Fruit fly (Drosophila melanogaster) whole organism, prepupa: ENCODE measurements around the gene CG33191.

Experiments
- Blimp-1 ChIP-seq: fragments of 200-800 bp; sonication (Bioruptor generic); optimal IDR thresholded peaks from 3 replicates; lab custom pipeline; 2017; ENCODE audit warnings: missing biosample characterization, missing genetic modification characterization, mild to moderate bottlenecking, moderate library complexity, missing genetic modification reagents
- CG10631 ChIP-seq: fragments of 200-800 bp; sonication (Bioruptor generic); optimal IDR thresholded peaks from 2 replicates; lab custom pipeline; 2016; ENCODE audit warnings: missing biosample characterization, missing genetic modification characterization
- CG10669 ChIP-seq: fragments of 200-800 bp; sonication (Bioruptor generic); optimal IDR thresholded peaks from 3 replicates; lab custom pipeline; 2018; ENCODE audit warnings: missing biosample characterization, mild to moderate bottlenecking, missing genetic modification characterization, moderate library complexity
- CG11294 ChIP-seq: fragments of 200-800 bp; sonication (Bioruptor generic); IDR thresholded peaks from 2 replicates; pipeline ENCODE4 v1.3.6; 2022; ENCODE audit warnings: missing biosample characterization, missing genetic modification characterization
- CG15336 ChIP-seq: fragments of 200-800 bp; sonication (Bioruptor generic); IDR thresholded peaks from 2 replicates; pipeline ENCODE4 v1.3.6; 2022; ENCODE audit warnings: missing biosample characterization, missing genetic modification characterization
- CG1621 ChIP-seq: fragments of 200-800 bp; sonication (Bioruptor generic); optimal IDR thresholded peaks from 3 replicates; lab custom pipeline; 2018; ENCODE audit warnings: missing biosample characterization, mild to moderate bottlenecking, missing genetic modification characterization
- CG16779 ChIP-seq: fragments of 200-800 bp; sonication (Bioruptor generic); optimal IDR thresholded peaks from 3 replicates; lab custom pipeline; 2017; ENCODE audit warnings: missing biosample characterization, mild to moderate bottlenecking, missing genetic modification characterization
- CG34406 ChIP-seq: fragments of 200-800 bp; sonication (Bioruptor generic); optimal IDR thresholded peaks from 3 replicates; lab custom pipeline; 2016; ENCODE audit warnings: missing biosample characterization, missing genetic modification characterization
- CG3919 ChIP-seq: fragments of 200-800 bp; sonication (Bioruptor generic); optimal IDR thresholded peaks from 3 replicates; lab custom pipeline; 2016; ENCODE audit warnings: missing biosample characterization, missing genetic modification characterization
- CG6163 ChIP-seq: fragments of 200-800 bp; sonication (Bioruptor generic); IDR thresholded peaks from 3 replicates; pipeline ENCODE4 v1.3.6; 2022; ENCODE audit warnings: missing biosample characterization, missing genetic modification characterization
- CG6854 ChIP-seq: fragments of 200-800 bp; sonication (Bioruptor generic); optimal IDR thresholded peaks from 2 replicates; lab custom pipeline; 2017; ENCODE audit warnings: missing biosample characterization, mild to moderate bottlenecking, missing genetic modification characterization
- CG7368 ChIP-seq: fragments of 200-800 bp; sonication (Bioruptor generic); optimal IDR thresholded peaks from 3 replicates; lab custom pipeline; 2016; ENCODE audit warnings: missing biosample characterization, missing genetic modification characterization
- CG8119 ChIP-seq: fragments of 200-800 bp; sonication (Bioruptor generic); IDR thresholded peaks from 3 replicates; pipeline ENCODE4 v1.3.6; 2022; ENCODE audit warnings: missing biosample characterization, missing genetic modification characterization
- CG9139 ChIP-seq: fragments of 200-800 bp; sonication (Bioruptor generic); optimal IDR thresholded peaks from 3 replicates; lab custom pipeline; 2017; ENCODE audit warnings: missing biosample characterization, mild to moderate bottlenecking, missing genetic modification characterization
- Eip78C ChIP-seq: fragments of 200-800 bp; sonication (Bioruptor generic); peaks from one replicate; lab custom pipeline; 2016; ENCODE audit warnings: missing biosample characterization, missing genetic modification characterization
- Ets21C ChIP-seq: fragments of 200-800 bp; sonication (Bioruptor generic); optimal IDR thresholded peaks from 3 replicates; lab custom pipeline; 2016; ENCODE audit warnings: missing biosample characterization, missing genetic modification characterization
- Ets96B ChIP-seq: fragments of 200-800 bp; optimal IDR thresholded peaks from 2 replicates; lab custom pipeline; 2019; ENCODE audit warnings: missing biosample characterization, mild to moderate bottlenecking, missing genetic modification characterization, moderate library complexity
- Hr38 ChIP-seq: sonication (Bioruptor generic); optimal IDR thresholded peaks from 2 replicates; lab custom pipeline; 2016; ENCODE audit warnings: missing biosample characterization, missing genetic modification characterization
- Hr4 ChIP-seq: fragments of 200-800 bp; sonication (Bioruptor generic); optimal IDR thresholded peaks from 3 replicates; lab custom pipeline; 2016; ENCODE audit warnings: missing biosample characterization, missing genetic modification characterization
- Lpt ChIP-seq: fragments of 200-800 bp; sonication (Bioruptor generic); optimal IDR thresholded peaks from 3 replicates; lab custom pipeline; 2016; ENCODE audit warnings: missing biosample characterization, missing genetic modification characterization
- OdsH ChIP-seq: fragments of 200-800 bp; sonication (Bioruptor generic); optimal IDR thresholded peaks from 3 replicates; lab custom pipeline; 2016; ENCODE audit warnings: missing biosample characterization, missing genetic modification characterization
- Sox102F ChIP-seq: fragments of 200-800 bp; sonication (Bioruptor generic); optimal IDR thresholded peaks from 2 replicates; lab custom pipeline; 2016; ENCODE audit warnings: missing biosample characterization, mild to moderate bottlenecking, missing genetic modification characterization
- Sox14 ChIP-seq: fragments of 200-800 bp; sonication (Bioruptor generic); optimal IDR thresholded peaks from 3 replicates; lab custom pipeline; 2016; ENCODE audit warnings: missing biosample characterization, missing genetic modification characterization
- acj6 ChIP-seq: fragments of 200-800 bp; sonication (Bioruptor generic); optimal IDR thresholded peaks from 3 replicates; lab custom pipeline; 2016; ENCODE audit warnings: missing biosample characterization, missing genetic modification characterization
- dsx ChIP-seq: fragments of 200-800 bp; optimal IDR thresholded peaks from 3 replicates; lab custom pipeline; 2019; ENCODE audit warnings: missing biosample characterization, mild to moderate bottlenecking, missing genetic modification characterization, moderate library complexity; ENCODE audit not compliant: poor library complexity, severe bottlenecking
- eg ChIP-seq: fragments of 200-800 bp; sonication (Bioruptor generic); IDR thresholded peaks from 3 replicates; pipeline ENCODE4 v1.3.6; 2022; ENCODE audit warnings: missing biosample characterization, missing genetic modification characterization
- esn ChIP-seq: fragments of 200-800 bp; sonication (Bioruptor generic); optimal IDR thresholded peaks from 2 replicates; lab custom pipeline; 2016; ENCODE audit warnings: missing biosample characterization, mild to moderate bottlenecking, missing genetic modification characterization, moderate library complexity
- net ChIP-seq: fragments of 200-800 bp; sonication (Bioruptor generic); optimal IDR thresholded peaks from 3 replicates; lab custom pipeline; 2016; ENCODE audit warnings: missing biosample characterization, missing genetic modification characterization
- spab ChIP-seq: fragments of 200-800 bp; sonication (Bioruptor generic); optimal IDR thresholded peaks from 2 replicates; lab custom pipeline; 2017; ENCODE audit warnings: missing biosample characterization, mild to moderate bottlenecking, missing genetic modification characterization, missing genetic modification reagents
- ss ChIP-seq, 2 experiments: fragments of 200-800 bp; sonication (Bioruptor generic); optimal IDR thresholded peaks; 2 replicates in 1 of 2; 3 replicates in 1 of 2; lab custom pipeline; 2017 to 2018; ENCODE audit warnings: mild to moderate bottlenecking in 2 of 2, missing biosample characterization in 2 of 2, missing genetic modification characterization in 2 of 2, moderate library complexity in 1 of 2
- svp ChIP-seq: fragments of 200-800 bp; sonication (Bioruptor generic); peaks from one replicate; lab custom pipeline; 2016; ENCODE audit warnings: missing biosample characterization, missing genetic modification characterization
- topi ChIP-seq: fragments of 200-800 bp; sonication (Bioruptor generic); optimal IDR thresholded peaks from 3 replicates; lab custom pipeline; 2016; ENCODE audit warnings: missing biosample characterization, missing genetic modification characterization

Gene CG33191

dm6 chr3R:8788722-8789400 is 9.1 kb upstream of the CG33191 start (continued):
- TF ChIP-seq CG1621 (tag; lab: Kevin White, UChicago) (peak; percentile 69), CG34406 (GFP tag; lab: Kevin White, UChicago) (peak; percentile 70), Ets96B (tag; lab: Kevin White, UChicago) (peak; percentile 84), Hr38 (GFP tag; lab: Kevin White, UChicago) (no peak), CG10669 (peak; percentile 78), Ets21C (GFP tag; lab: Kevin White, UChicago) (peak; percentile 31), dsx (peak; percentile 77), net (GFP tag; lab: Kevin White, UChicago) (peak; percentile 79), CG9139 (peak; percentile 25)

dm6 chr3R:8787538-8788282 is 8.0 kb upstream of the CG33191 start:
- TF ChIP-seq ss (GFP tag; optimal IDR thresholded peaks at IDR 0.05; lab: Kevin White, UChicago), result peak in 1 of 2 experiments; percentile 36
- TF ChIP-seq CG10631 (GFP tag; lab: Kevin White, UChicago), result no peak
- TF ChIP-seq CG10669, result no peak
- TF ChIP-seq Eip78C, result peak; percentile 96
- TF ChIP-seq Lpt (GFP tag; lab: Kevin White, UChicago), result peak; percentile 19
- peak; percentile 10 for TF ChIP-seq CG9139
- peak; percentile 28 for TF ChIP-seq CG6854 (GFP tag; lab: Kevin White, UChicago)
- TF ChIP-seq Hr4 (GFP tag; lab: Kevin White, UChicago), result no peak
- TF ChIP-seq OdsH (GFP tag; lab: Kevin White, UChicago), result no peak
- no peak for TF ChIP-seq Sox14 (GFP tag; lab: Kevin White, UChicago)
- TF ChIP-seq svp (GFP tag; lab: Kevin White, UChicago), result peak; percentile 69
- TF ChIP-seq dsx, result peak; percentile 64
- TF ChIP-seq Sox102F (GFP tag; lab: Kevin White, UChicago), result no peak
- TF ChIP-seq CG34406 (GFP tag; lab: Kevin White, UChicago), result no peak
- peak; percentile 64 for TF ChIP-seq topi (GFP tag; lab: Kevin White, UChicago)
- TF ChIP-seq spab (GFP tag; lab: Kevin White, UChicago), result peak; percentile 37
- TF ChIP-seq CG3919 (GFP tag; lab: Kevin White, UChicago), result no peak

dm6 chr3R:8785451-8785850 is 5.7 kb upstream of the CG33191 start:
- TF ChIP-seq Blimp-1 (GFP tag; lab: Kevin White, UChicago), result no peak
- TF ChIP-seq CG6163 (GFP tag; lab: Robert Waterston, UW), result 0 out of 3 replicates have a peak, but pooled peaks have one; percentile 18

- TF ChIP-seq CG15336 (peak; percentile 75), CG6854 (GFP tag; lab: Kevin White, UChicago) (no peak), dsx (no peak), acj6 (no peak), svp (GFP tag; lab: Kevin White, UChicago) (peak; percentile 39), CG8119 (peak; percentile 67), CG16779 (tag; lab: Kevin White, UChicago) (no peak), eg (GFP tag; lab: Robert Waterston, UW) (peak; percentile 82), CG6163 (GFP tag; lab: Robert Waterston, UW) (peak; percentile 58; the same call in 2 of the 3 replicates), Sox102F (GFP tag; lab: Kevin White, UChicago) (no peak), CG7368 (GFP tag; lab: Kevin White, UChicago) (no peak), CG11294 (GFP tag; lab: Robert Waterston, UW) (0 out of 2 replicates have a peak, but pooled peaks have one; percentile 25), esn (GFP tag; lab: Kevin White, UChicago) (no peak)
These were observed 5.1 kb upstream of the CG33191 start for dm6 chr3R:8784788-8785187.
